Fruit fly (Drosophila melanogaster): ENCODE measurements around the gene CG18789.
A peak's percentile ranks its signal among the peaks of the same experiment; 100 is the strongest.

The CG18789 gene

DNA sequence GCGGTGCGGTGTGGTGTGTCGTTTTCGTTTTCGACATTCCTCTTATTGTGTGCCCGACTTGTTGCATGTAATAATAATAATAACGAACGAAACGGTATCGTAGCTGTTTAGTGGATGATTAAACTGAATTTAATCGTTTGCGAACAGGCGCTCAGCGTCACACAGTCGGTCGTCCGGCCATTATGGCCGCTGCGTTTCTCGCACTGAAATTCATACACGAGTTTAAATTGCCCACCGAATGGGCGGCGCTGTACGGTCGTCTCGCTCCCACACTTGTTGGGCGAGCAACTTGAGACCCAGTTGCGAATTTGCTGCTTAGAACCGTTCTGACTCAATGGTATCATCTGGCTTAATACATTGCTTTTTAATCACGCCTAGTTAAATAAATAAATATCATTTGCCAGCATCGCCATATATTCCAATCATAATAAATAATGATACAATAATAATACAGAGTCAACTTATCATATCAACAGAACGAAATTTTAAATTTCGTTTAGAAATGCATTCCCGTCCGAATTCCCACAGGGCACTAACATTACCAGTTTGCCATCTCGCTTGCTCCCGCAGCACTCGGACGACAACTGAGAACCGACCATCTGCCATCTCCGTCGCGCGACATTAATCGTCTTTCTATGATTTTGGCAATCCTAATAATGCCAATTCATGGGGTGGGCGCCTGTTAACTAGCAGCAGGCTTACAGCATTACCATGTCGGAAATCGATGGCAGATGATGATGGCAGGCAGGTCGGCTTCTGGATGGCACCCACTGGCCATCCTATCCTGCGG lies 15.8 kb upstream of the CG18789 start (continued):
- TF ChIP-seq CG11247 (GFP tag; IDR thresholded peaks at IDR 0.05): no peak
- TF ChIP-seq D (optimal IDR thresholded peaks at IDR 0.05): no peak
- peak; percentile 78 for TF ChIP-seq D (GFP tag; optimal IDR thresholded peaks at IDR 0.05)
- no peak for TF ChIP-seq CG10366 (GFP tag; IDR thresholded peaks at IDR 0.05)
- TF ChIP-seq Oli (tag; optimal IDR thresholded peaks at IDR 0.05): peak; percentile 95
- peak; percentile 81 for TF ChIP-seq Spps (tag; optimal IDR thresholded peaks at IDR 0.05)
- no peak for TF ChIP-seq Hr78 (GFP tag; optimal IDR thresholded peaks at IDR 0.05)
- peak; percentile 6 for TF ChIP-seq pzg (GFP tag; optimal IDR thresholded peaks at IDR 0.05)
- TF ChIP-seq az2 (GFP tag; optimal IDR thresholded peaks at IDR 0.05): peak; percentile 88
- TF ChIP-seq Adf1 (GFP tag; IDR thresholded peaks at IDR 0.05): no peak
- TF ChIP-seq Bdp1 (GFP tag; optimal IDR thresholded peaks at IDR 0.05): peak; percentile 65
- TF ChIP-seq H15 (GFP tag; IDR thresholded peaks at IDR 0.05): no peak
- TF ChIP-seq CG33557 (GFP tag; optimal IDR thresholded peaks at IDR 0.05): peak; percentile 91
- TF ChIP-seq Dip2 (GFP tag; IDR thresholded peaks at IDR 0.05): no peak
- peak; percentile 86 for TF ChIP-seq caup (GFP tag; optimal IDR thresholded peaks at IDR 0.05; ENCODE audit: severe bottlenecking)
- no peak for TF ChIP-seq cad (GFP tag; optimal IDR thresholded peaks at IDR 0.05)
- TF ChIP-seq eyg (GFP tag; optimal IDR thresholded peaks at IDR 0.05): no peak
- TF ChIP-seq CG31365 (tag; optimal IDR thresholded peaks at IDR 0.05): peak; percentile 67
- no peak for TF ChIP-seq hb (GFP tag; IDR thresholded peaks at IDR 0.05; ENCODE audit: partially characterized antibody)
- TF ChIP-seq Taf1 (GFP tag; IDR thresholded peaks at IDR 0.05): no peak

DNA sequence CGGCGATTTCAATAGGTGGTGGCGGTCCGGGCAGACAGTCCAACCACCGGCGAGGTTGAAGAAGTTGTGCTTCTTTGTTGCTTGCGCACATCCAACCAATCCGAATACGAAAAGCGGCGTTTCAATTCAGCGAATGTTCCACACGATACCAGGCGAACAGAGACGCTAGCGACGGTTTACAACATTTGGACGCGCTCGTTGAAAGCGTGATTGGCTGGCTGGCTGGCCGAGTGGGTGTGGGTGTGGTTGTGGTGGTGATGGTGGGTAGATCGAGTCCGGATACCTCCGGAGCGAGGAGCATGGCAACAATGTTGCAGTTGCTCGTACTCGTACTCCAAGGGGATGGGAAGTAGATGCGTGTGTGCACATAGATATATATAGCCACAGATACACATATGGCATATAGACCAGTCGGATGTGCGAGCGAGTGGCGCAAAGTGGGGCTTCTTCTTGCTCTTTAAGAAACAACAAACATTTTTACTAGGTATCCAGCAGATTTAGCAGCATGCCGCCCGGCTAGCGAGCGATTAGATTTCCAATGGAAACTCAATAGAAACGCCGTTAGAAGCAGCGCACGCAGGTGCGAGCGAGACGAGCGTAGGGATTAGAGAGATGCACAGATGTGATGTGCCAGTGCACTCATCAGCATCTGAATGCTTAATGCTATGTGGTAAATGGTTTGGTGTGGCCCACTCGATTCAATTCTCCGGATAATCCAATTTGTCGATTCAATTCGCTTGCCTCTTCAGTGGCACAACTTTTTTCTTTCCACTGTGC lies 15.1 kb upstream of the CG18789 start:
- TF ChIP-seq so (GFP tag; IDR thresholded peaks at IDR 0.05) (no peak), CG2889 (GFP tag; IDR thresholded peaks at IDR 0.05) (no peak), CG2678 (tag; optimal IDR thresholded peaks at IDR 0.05) (no peak), gro (GFP tag; optimal IDR thresholded peaks at IDR 0.05) (peak; percentile 53), CG10147 (GFP tag; optimal IDR thresholded peaks at IDR 0.05) (no peak), kni (GFP tag; optimal IDR thresholded peaks at IDR 0.05) (peak; percentile 100), HLH54F (GFP tag; optimal IDR thresholded peaks at IDR 0.05) (no peak), Stat92E (GFP tag; optimal IDR thresholded peaks at IDR 0.05) (peak in 1 of 3 experiments; percentile 13), twi (tag; optimal IDR thresholded peaks at IDR 0.05) (peak; percentile 86), usp (GFP tag; optimal IDR thresholded peaks at IDR 0.05) (no peak), CG8924 (tag; optimal IDR thresholded peaks at IDR 0.05) (peak; percentile 67), sim (GFP tag; IDR thresholded peaks at IDR 0.05) (no peak), CG10274 (GFP tag; optimal IDR thresholded peaks at IDR 0.05) (no peak), BtbVII (GFP tag; optimal IDR thresholded peaks at IDR 0.05) (peak; percentile 11), wek (GFP tag; optimal IDR thresholded peaks at IDR 0.05) (peak; percentile 43), Hr51 (GFP tag; optimal IDR thresholded peaks at IDR 0.05) (peak in 1 of 2 experiments; percentile 44), salm (tag; optimal IDR thresholded peaks at IDR 0.05) (peak; percentile 12), CG6813 (GFP tag; optimal IDR thresholded peaks at IDR 0.05) (no peak), CG4820 (GFP tag; optimal IDR thresholded peaks at IDR 0.05) (no peak), CG11723 (GFP tag; optimal IDR thresholded peaks at IDR 0.05) (no peak), lbe (GFP tag; optimal IDR thresholded peaks at IDR 0.05) (peak; percentile 47), Hand (GFP tag; optimal IDR thresholded peaks at IDR 0.05) (peak; percentile 17), CG9797 (GFP tag; optimal IDR thresholded peaks at IDR 0.05) (no peak), CG1603 (tag; optimal IDR thresholded peaks at IDR 0.05) (peak; percentile 27), dmrt11E (tag; optimal IDR thresholded peaks at IDR 0.05) (no peak), Med (GFP tag) (peak; percentile 94), dmrt99B (tag; optimal IDR thresholded peaks at IDR 0.05) (peak; percentile 55)
